Worm (Caenorhabditis elegans): ENCODE data around the gene F34H10.4.
"Not testable (repeated sequence)": the region's sequence is repeated elsewhere in the genome, so short reads cannot be mapped to it uniquely, and the experiment has no call there.

The F34H10.4 gene

DNA sequence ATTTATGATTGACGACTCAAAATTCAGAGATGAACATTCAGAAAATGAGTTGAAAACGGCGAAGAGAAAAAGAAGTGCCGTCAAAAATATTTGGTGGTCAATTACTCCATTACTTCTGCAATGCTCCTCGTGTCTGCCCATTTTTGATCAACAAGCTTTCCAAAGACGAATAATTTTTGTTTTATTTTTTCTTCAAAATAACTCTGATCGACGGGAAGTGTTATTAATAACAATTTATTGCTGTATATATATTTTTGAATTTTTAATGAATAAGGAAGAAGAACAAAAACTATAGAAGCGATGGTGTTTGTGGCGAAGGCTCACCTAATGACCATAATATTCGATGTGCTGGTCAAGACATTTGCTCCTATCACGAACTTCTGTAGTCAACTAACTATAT, 28.2 kb upstream of the F34H10.4 start, which contains the start of gene C11E4.8:
Gene C11E4.8, plus strand, starts transcription at position 301 of the 400 bp plus-strand sequence.
- TF ChIP-seq ztf-4 (tag; optimal IDR thresholded peaks at IDR 0.05) = no peak
- TF ChIP-seq ama-1 (optimal IDR thresholded peaks at IDR 0.05) = no peak
- no peak for TF ChIP-seq dmd-4 (tag; optimal IDR thresholded peaks at IDR 0.05)
- no peak for TF ChIP-seq egl-27 (tag; optimal IDR thresholded peaks at IDR 0.05)
- TF ChIP-seq ceh-82 (tag; optimal IDR thresholded peaks at IDR 0.05) = no peak
- no peak for TF ChIP-seq elt-1 (tag; optimal IDR thresholded peaks at IDR 0.05)
- no peak for TF ChIP-seq ztf-1 (GFP tag; conservative IDR thresholded peaks at IDR 0.05)
- TF ChIP-seq lsy-2 (tag; optimal IDR thresholded peaks at IDR 0.05) = no peak
- TF ChIP-seq ztf-11 (tag; optimal IDR thresholded peaks at IDR 0.05) = no peak
- TF ChIP-seq lin-11 (tag; optimal IDR thresholded peaks at IDR 0.05) = no peak
- no peak for TF ChIP-seq ZK546.5 (tag; optimal IDR thresholded peaks at IDR 0.05)
- no peak for TF ChIP-seq nhr-6 (tag; optimal IDR thresholded peaks at IDR 0.05)
- TF ChIP-seq mab-5 (tag; optimal IDR thresholded peaks at IDR 0.05) = no peak
- TF ChIP-seq unc-55 (GFP tag; optimal IDR thresholded peaks at IDR 0.05) = no peak
- no peak for TF ChIP-seq F13H6.1 (tag; optimal IDR thresholded peaks at IDR 0.05)
- no peak for TF ChIP-seq Y55F3AM.14 (GFP tag; optimal IDR thresholded peaks at IDR 0.05)
- TF ChIP-seq nhr-21 (tag; optimal IDR thresholded peaks at IDR 0.05) = no peak

DNA sequence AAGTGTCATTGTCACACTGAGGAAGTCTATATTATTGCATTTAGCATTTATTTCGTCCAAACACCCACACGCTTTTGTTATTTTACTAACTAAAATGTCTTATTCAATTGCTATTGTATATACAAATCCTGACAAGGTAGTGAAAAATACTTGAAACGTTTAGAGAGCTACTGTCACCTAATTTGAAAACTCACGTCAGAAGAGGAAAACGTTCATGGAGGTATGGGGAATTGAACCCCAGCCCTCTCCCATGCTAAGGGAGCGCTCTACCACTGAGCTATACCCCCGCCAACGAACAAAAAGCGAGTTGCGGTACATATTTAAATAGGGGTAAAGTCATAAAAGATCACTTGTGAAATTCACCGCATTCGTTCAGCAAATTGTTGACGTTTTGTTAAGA, 25.7 kb upstream of the F34H10.4 start:
- no peak for TF ChIP-seq R02D3.7 (tag; optimal IDR thresholded peaks at IDR 0.05)
- peak; percentile 55 for TF ChIP-seq sma-9 (GFP tag; optimal IDR thresholded peaks at IDR 0.05)
- no peak for TF ChIP-seq sma-9 (tag; optimal IDR thresholded peaks at IDR 0.05)
- peak; percentile 31 for TF ChIP-seq fos-1 (tag; optimal IDR thresholded peaks at IDR 0.05)
- peak; percentile 15 for TF ChIP-seq sma-3 (GFP tag; optimal IDR thresholded peaks at IDR 0.05)
- TF ChIP-seq nhr-21 (tag; optimal IDR thresholded peaks at IDR 0.05) = peak; percentile 68
- TF ChIP-seq crh-2 (tag; optimal IDR thresholded peaks at IDR 0.05) = no peak
- TF ChIP-seq nhr-6 (tag; optimal IDR thresholded peaks at IDR 0.05) = no peak
- TF ChIP-seq ztf-4 (tag; optimal IDR thresholded peaks at IDR 0.05) = no peak
- no peak for TF ChIP-seq ztf-11 (tag; optimal IDR thresholded peaks at IDR 0.05)
- TF ChIP-seq blmp-1 (tag; optimal IDR thresholded peaks at IDR 0.05; ENCODE audit: insufficient read depth) = no peak
- TF ChIP-seq aly-2 (tag; optimal IDR thresholded peaks at IDR 0.05) = no peak
- TF ChIP-seq lin-39 (tag; optimal IDR thresholded peaks at IDR 0.05) = no peak
- TF ChIP-seq mbf-1 (tag; optimal IDR thresholded peaks at IDR 0.05) = no peak
- TF ChIP-seq unc-55 (GFP tag; optimal IDR thresholded peaks at IDR 0.05) = no peak
- no peak for TF ChIP-seq ztf-1 (GFP tag; conservative IDR thresholded peaks at IDR 0.05)
- TF ChIP-seq nhr-25 (tag; optimal IDR thresholded peaks at IDR 0.05) = no peak
- TF ChIP-seq mab-5 (tag; optimal IDR thresholded peaks at IDR 0.05) = no peak
- no peak for TF ChIP-seq nhr-129 (tag; optimal IDR thresholded peaks at IDR 0.05)
- TF ChIP-seq snpc-4 (tag; optimal IDR thresholded peaks at IDR 0.05) = no peak
- no peak for TF ChIP-seq unc-62 (GFP tag; optimal IDR thresholded peaks at IDR 0.05)
- TF ChIP-seq elt-1 (tag; optimal IDR thresholded peaks at IDR 0.05) = no peak

DNA sequence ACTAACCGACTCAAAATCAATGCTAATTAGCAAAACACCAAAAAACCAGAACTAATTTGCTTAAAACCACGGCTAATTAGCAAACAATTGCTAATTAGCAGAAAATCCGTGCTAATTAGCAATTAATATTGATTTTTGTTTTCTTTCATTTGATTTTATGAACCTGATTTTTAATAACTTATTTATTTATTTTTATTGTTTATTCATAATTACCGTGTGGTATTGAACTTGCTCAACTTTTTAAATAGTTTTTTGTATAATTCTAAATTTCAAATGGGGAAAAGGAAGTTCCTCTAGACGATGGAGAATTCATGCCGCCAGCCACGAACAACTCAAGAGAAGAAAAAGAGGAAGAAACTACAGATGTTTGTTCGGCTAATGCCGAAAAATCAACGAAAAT, 22.5 kb upstream of the F34H10.4 start, which contains the start of gene F34H10.1:
Gene F34H10.1, plus strand, starts transcription at position 301 of the 400 bp plus-strand sequence.
- TF ChIP-seq alr-1, dmd-4, nhr-11 (tag; optimal IDR thresholded peaks at IDR 0.05): not testable (repeated sequence)

DNA sequence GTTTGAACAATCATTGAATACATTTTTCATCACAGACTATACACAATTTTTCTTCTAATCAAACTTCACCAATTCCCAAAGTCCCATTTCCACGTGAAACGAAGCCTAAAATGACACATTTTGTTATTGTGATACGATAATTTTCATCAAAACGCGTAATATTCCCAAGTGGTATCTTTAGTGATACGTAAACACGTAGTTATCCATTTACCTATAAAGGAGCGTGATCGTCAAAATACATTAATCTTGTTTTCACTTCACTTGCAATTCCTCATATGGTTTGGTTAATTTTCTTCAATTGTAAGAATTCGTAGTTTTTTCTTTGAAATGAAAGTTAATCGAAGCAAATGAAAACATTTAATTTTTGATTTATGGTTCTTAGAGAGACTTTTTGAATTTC, 18.8 kb upstream of the F34H10.4 start:
- TF ChIP-seq ceh-16 (tag; optimal IDR thresholded peaks at IDR 0.05) = no peak
- TF ChIP-seq sem-4 (tag; optimal IDR thresholded peaks at IDR 0.05) = no peak
- TF ChIP-seq nhr-12 (tag; optimal IDR thresholded peaks at IDR 0.05) = no peak
- TF ChIP-seq fos-1 (tag; optimal IDR thresholded peaks at IDR 0.05) = no peak
- TF ChIP-seq nhr-10 (tag; optimal IDR thresholded peaks at IDR 0.05) = no peak
- TF ChIP-seq snpc-4 (tag; optimal IDR thresholded peaks at IDR 0.05) = no peak
- TF ChIP-seq alr-1 (tag; optimal IDR thresholded peaks at IDR 0.05) = no peak
- no peak for TF ChIP-seq ztf-11 (tag; optimal IDR thresholded peaks at IDR 0.05)
- no peak for TF ChIP-seq nhr-77 (tag; optimal IDR thresholded peaks at IDR 0.05)
- TF ChIP-seq lin-39 (tag; optimal IDR thresholded peaks at IDR 0.05) = no peak
- TF ChIP-seq nhr-237 (tag; optimal IDR thresholded peaks at IDR 0.05) = no peak

Data from whole organism, L2 larva.